Fruit fly (Drosophila melanogaster): Measurements from ENCODE around the gene CG9760.

Gene CG9760

dm6 chr3L:12177301-12177700 is 13.8 kb upstream of the CG9760 start, which contains the start of gene CAH2:
CAH2 (plus strand) TSS chr3L:12177601.
- TF ChIP-seq dl (GFP tag; optimal IDR thresholded peaks at IDR 0.05; ENCODE audit: insufficient read depth in 1 of 2, partially characterized antibody in 2 of 2), result no peak
- no peak for TF ChIP-seq Vsx2 (GFP tag; optimal IDR thresholded peaks at IDR 0.05; ENCODE audit: partially characterized antibody)
- no peak for TF ChIP-seq psq (GFP tag; optimal IDR thresholded peaks at IDR 0.05)
- no peak for TF ChIP-seq ey (GFP tag; optimal IDR thresholded peaks at IDR 0.05)
- no peak for TF ChIP-seq HLH106 (tag; optimal IDR thresholded peaks at IDR 0.05)

- TF ChIP-seq Rel (GFP tag; optimal IDR thresholded peaks at IDR 0.05) (no peak), Rel (tag; optimal IDR thresholded peaks at IDR 0.05) (no peak), Myc (optimal IDR thresholded peaks at IDR 0.05) (no peak), Dif (GFP tag; optimal IDR thresholded peaks at IDR 0.05; ENCODE audit: partially characterized antibody) (no peak), dsf (GFP tag; optimal IDR thresholded peaks at IDR 0.05; ENCODE audit: borderline replicate concordance) (no peak), woc (GFP tag; optimal IDR thresholded peaks at IDR 0.05) (no peak)
Measured at dm6 chr3L:12175382-12175781, 11.8 kb upstream of the CG9760 start, which contains the start of gene Rh7. Rh7 (minus strand) TSS chr3L:12175482.

dm6 chr3L:12163082-12163481 is 453 bp downstream of the CG9760 start:
- TF ChIP-seq CrebA (GFP tag; optimal IDR thresholded peaks at IDR 0.05; ENCODE audit: borderline replicate concordance), result no peak
- TF ChIP-seq Vsx2 (GFP tag; optimal IDR thresholded peaks at IDR 0.05; ENCODE audit: partially characterized antibody), result no peak
- TF ChIP-seq rgr (GFP tag; optimal IDR thresholded peaks at IDR 0.05), result no peak
- TF ChIP-seq Hnf4 (GFP tag; optimal IDR thresholded peaks at IDR 0.05), result no peak
- no peak for TF ChIP-seq pan (optimal IDR thresholded peaks at IDR 0.05)
- no peak for TF ChIP-seq OdsH (GFP tag; optimal IDR thresholded peaks at IDR 0.05)
- no peak for TF ChIP-seq Hr78 (GFP tag; optimal IDR thresholded peaks at IDR 0.05)
- TF ChIP-seq dsf (GFP tag; optimal IDR thresholded peaks at IDR 0.05; ENCODE audit: borderline replicate concordance), result no peak
- TF ChIP-seq foxo (GFP tag; optimal IDR thresholded peaks at IDR 0.05), result no peak
- TF ChIP-seq Mio (GFP tag; optimal IDR thresholded peaks at IDR 0.05), result no peak
- TF ChIP-seq woc (GFP tag; optimal IDR thresholded peaks at IDR 0.05), result no peak
- no peak for TF ChIP-seq HLH106 (tag; optimal IDR thresholded peaks at IDR 0.05)
- no peak for TF ChIP-seq Dfd (GFP tag; optimal IDR thresholded peaks at IDR 0.05)
- no peak for TF ChIP-seq ey (GFP tag; optimal IDR thresholded peaks at IDR 0.05)
- no peak for TF ChIP-seq Dif (GFP tag; optimal IDR thresholded peaks at IDR 0.05; ENCODE audit: partially characterized antibody)
- no peak for TF ChIP-seq sv (GFP tag; optimal IDR thresholded peaks at IDR 0.05)
- TF ChIP-seq N (GFP tag; optimal IDR thresholded peaks at IDR 0.05), result no peak
- no peak for TF ChIP-seq dl (GFP tag; optimal IDR thresholded peaks at IDR 0.05; ENCODE audit: insufficient read depth in 1 of 2, partially characterized antibody in 2 of 2)

dm6 chr3L:12162156-12162682 is 1.3 kb downstream of the CG9760 start:
- TF ChIP-seq Hr78 (GFP tag; optimal IDR thresholded peaks at IDR 0.05) (no peak), CG9705 (GFP tag; optimal IDR thresholded peaks at IDR 0.05) (no peak), CrebA (GFP tag; optimal IDR thresholded peaks at IDR 0.05; ENCODE audit: borderline replicate concordance) (no peak), Dif (GFP tag; optimal IDR thresholded peaks at IDR 0.05; ENCODE audit: partially characterized antibody) (no peak), sv (GFP tag; optimal IDR thresholded peaks at IDR 0.05) (no peak), Jra (GFP tag; optimal IDR thresholded peaks at IDR 0.05) (no peak), pan (optimal IDR thresholded peaks at IDR 0.05) (no peak), Vsx2 (GFP tag; optimal IDR thresholded peaks at IDR 0.05; ENCODE audit: partially characterized antibody) (no peak), dsf (GFP tag; optimal IDR thresholded peaks at IDR 0.05; ENCODE audit: borderline replicate concordance) (no peak)

dm6 chr3L:12149024-12149423 is 14.5 kb downstream of the CG9760 start, which contains the start of gene CG32099:
CG32099 (plus strand) TSS chr3L:12149273.
- TF ChIP-seq Rel (GFP tag; optimal IDR thresholded peaks at IDR 0.05), result no peak
- peak; percentile 82 for TF ChIP-seq Rel (tag; optimal IDR thresholded peaks at IDR 0.05)
- no peak for TF ChIP-seq pan (optimal IDR thresholded peaks at IDR 0.05)

- TF ChIP-seq psq (GFP tag; optimal IDR thresholded peaks at IDR 0.05) (peak; percentile 80), fru (GFP tag; optimal IDR thresholded peaks at IDR 0.05) (no peak), Rel (GFP tag; optimal IDR thresholded peaks at IDR 0.05) (no peak), Rel (tag; optimal IDR thresholded peaks at IDR 0.05) (no peak)
Measured at dm6 chr3L:12146970-12147369, 16.6 kb downstream of the CG9760 start.

All from whole organism, wandering third instar larva.